Worm (Caenorhabditis elegans) whole organism, mixed stage, embryonic: Measurements from ENCODE around the gene irld-28.

Experiments used
- hlh-1 ChIP-seq: fragments of 150-350 bp; optimal IDR thresholded peaks from 2 replicates; lab custom pipeline; 2014; ENCODE audit warnings: missing biosample characterization, missing genetic modification reagents, missing genetic modification characterization
- nhr-12 ChIP-seq: fragments of 150-350 bp; optimal IDR thresholded peaks from 2 replicates; lab custom pipeline; 2014; ENCODE audit warnings: missing biosample characterization, missing genetic modification characterization

- TF ChIP-seq hlh-1 (no peak), nhr-12 (tag; lab: Kevin White, UChicago) (no peak)
These were observed 6.0 kb upstream of the irld-28 start for ce11 chrV:2342083-2342482.
